Worm (Caenorhabditis elegans) whole organism, late embryonic: ENCODE results near the gene F35H8.1.

Experiments used
- C08G9.2 ChIP-seq: sonication (generic microtip); optimal IDR thresholded peaks from 2 replicates; lab custom pipeline; 2016; ENCODE audit warnings: mild to moderate bottlenecking, missing genetic modification characterization, moderate library complexity, missing compliant biosample characterization
- C38D4.7 ChIP-seq: fragments of 200-800 bp; sonication (Bioruptor generic); optimal IDR thresholded peaks from 2 replicates; lab custom pipeline; 2018; ENCODE audit warnings: mild to moderate bottlenecking, missing genetic modification characterization, moderate library complexity, missing compliant biosample characterization
- F13H6.1 ChIP-seq: sonication (generic microtip); optimal IDR thresholded peaks from 2 replicates; lab custom pipeline; 2016; ENCODE audit warnings: missing genetic modification characterization, missing compliant biosample characterization
- K02D7.2 ChIP-seq: sonication (generic microtip); optimal IDR thresholded peaks from 2 replicates; lab custom pipeline; 2017; ENCODE audit warnings: mild to moderate bottlenecking, missing genetic modification characterization, missing compliant biosample characterization
- ceh-18 ChIP-seq: sonication (generic microtip); optimal IDR thresholded peaks from 2 replicates; lab custom pipeline; 2016; ENCODE audit warnings: missing genetic modification characterization, missing compliant biosample characterization
- ceh-19 ChIP-seq: fragments of 200-800 bp; sonication (Bioruptor generic); optimal IDR thresholded peaks from 2 replicates; lab custom pipeline; 2018; ENCODE audit warnings: mild to moderate bottlenecking, missing genetic modification characterization, missing compliant biosample characterization
- ceh-22 ChIP-seq: sonication (generic microtip); optimal IDR thresholded peaks from 2 replicates; lab custom pipeline; 2017; ENCODE audit warnings: missing biosample characterization, missing genetic modification characterization
- ceh-34 ChIP-seq: sonication (generic microtip); optimal IDR thresholded peaks from 2 replicates; lab custom pipeline; 2016; ENCODE audit warnings: mild to moderate bottlenecking, missing genetic modification characterization, missing compliant biosample characterization
- che-1 ChIP-seq: sonication (generic microtip); optimal IDR thresholded peaks from 2 replicates; lab custom pipeline; 2016; ENCODE audit warnings: mild to moderate bottlenecking, missing genetic modification characterization, missing compliant biosample characterization
- dmd-4 ChIP-seq: sonication (generic microtip); optimal IDR thresholded peaks from 2 replicates; lab custom pipeline; 2016; ENCODE audit warnings: borderline replicate concordance, missing genetic modification characterization, missing compliant biosample characterization
- dve-1 ChIP-seq: sonication (generic microtip); optimal IDR thresholded peaks from 2 replicates; lab custom pipeline; 2017; ENCODE audit warnings: antibody characterized with exemption, mild to moderate bottlenecking, missing genetic modification characterization, missing compliant biosample characterization
- elt-2 ChIP-seq: sonication (generic microtip); optimal IDR thresholded peaks from 2 replicates; lab custom pipeline; 2016; ENCODE audit warnings: missing genetic modification reagents, missing genetic modification characterization, missing compliant biosample characterization
- ets-4 ChIP-seq: sonication (generic microtip); optimal IDR thresholded peaks from 2 replicates; lab custom pipeline; 2016; ENCODE audit warnings: missing genetic modification characterization, missing compliant biosample characterization
- eyg-1 ChIP-seq: sonication (generic microtip); optimal IDR thresholded peaks from 2 replicates; lab custom pipeline; 2016; ENCODE audit warnings: missing genotype, missing genetic modification characterization, missing compliant biosample characterization
- fkh-10 ChIP-seq: fragments of 150-350 bp; optimal IDR thresholded peaks from 2 replicates; lab custom pipeline; 2014; ENCODE audit warnings: missing biosample characterization, missing genetic modification reagents, missing genetic modification characterization
- fkh-6 ChIP-seq: sonication (generic microtip); optimal IDR thresholded peaks from 2 replicates; lab custom pipeline; 2016; ENCODE audit warnings: missing genetic modification characterization, missing compliant biosample characterization
- hlh-15 ChIP-seq: sonication (generic microtip); optimal IDR thresholded peaks from 2 replicates; lab custom pipeline; 2016; ENCODE audit warnings: missing genetic modification characterization, missing compliant biosample characterization
- lim-6 ChIP-seq: sonication (generic microtip); optimal IDR thresholded peaks from 2 replicates; lab custom pipeline; 2016; ENCODE audit warnings: missing genetic modification characterization, missing compliant biosample characterization
- lin-11 ChIP-seq: fragments of 200-800 bp; sonication (Bioruptor generic); optimal IDR thresholded peaks from 2 replicates; lab custom pipeline; 2018; ENCODE audit warnings: mild to moderate bottlenecking, missing genetic modification characterization, missing compliant biosample characterization
- mec-3 ChIP-seq: sonication (generic microtip); optimal IDR thresholded peaks from 2 replicates; lab custom pipeline; 2016; ENCODE audit warnings: borderline replicate concordance, missing genetic modification characterization, missing compliant biosample characterization
- nhr-232 ChIP-seq: sonication (generic microtip); optimal IDR thresholded peaks from 2 replicates; lab custom pipeline; 2016; ENCODE audit warnings: missing genetic modification characterization, missing compliant biosample characterization
- pax-1 ChIP-seq: fragments of 150-350 bp; optimal IDR thresholded peaks from 2 replicates; lab custom pipeline; 2014; ENCODE audit warnings: missing biosample characterization, missing genetic modification characterization
- pqm-1 ChIP-seq: sonication (generic microtip); optimal IDR thresholded peaks from 2 replicates; lab custom pipeline; 2016; ENCODE audit warnings: missing genetic modification characterization, missing compliant biosample characterization
- pros-1 ChIP-seq: fragments of 150-350 bp; optimal IDR thresholded peaks from 2 replicates; lab custom pipeline; 2014; ENCODE audit warnings: missing biosample characterization, missing genetic modification reagents, missing genetic modification characterization
- sox-4 ChIP-seq: sonication (generic microtip); optimal IDR thresholded peaks from 2 replicates; lab custom pipeline; 2017; ENCODE audit warnings: mild to moderate bottlenecking, missing genetic modification characterization, inconsistent platforms, missing compliant biosample characterization
- syd-9 ChIP-seq: sonication (generic microtip); optimal IDR thresholded peaks from 2 replicates; lab custom pipeline; 2016; ENCODE audit warnings: mild to moderate bottlenecking, missing genetic modification characterization, moderate library complexity, missing compliant biosample characterization
- tbx-7 ChIP-seq: sonication (generic microtip); optimal IDR thresholded peaks from 2 replicates; lab custom pipeline; 2016; ENCODE audit warnings: missing genotype, missing genetic modification characterization, missing compliant biosample characterization
- unc-3 ChIP-seq, 2 experiments: fragments of 200-800 bp in 1 of 2; sonication (Bioruptor generic) in 1 of 2; sonication (generic microtip) in 1 of 2; conservative IDR thresholded peaks in 1 of 2; optimal IDR thresholded peaks in 1 of 2; 2 replicates each; pipeline versions ENCODE4 v1.3.6 to Lab custom; 2016 to 2022; ENCODE audit warnings: missing compliant biosample characterization in 2 of 2, missing genetic modification characterization in 2 of 2, missing genetic modification reagents in 1 of 2
- unc-42 ChIP-seq: sonication (generic microtip); optimal IDR thresholded peaks from 2 replicates; lab custom pipeline; 2016; ENCODE audit warnings: missing genotype, missing genetic modification characterization, missing compliant biosample characterization
- unc-55 ChIP-seq: sonication (generic microtip); optimal IDR thresholded peaks from 2 replicates; lab custom pipeline; 2017; ENCODE audit warnings: missing biosample characterization, missing genetic modification reagents, missing genetic modification characterization
- unc-86 ChIP-seq: sonication (generic microtip); optimal IDR thresholded peaks from 2 replicates; lab custom pipeline; 2016; ENCODE audit warnings: missing genetic modification characterization, missing compliant biosample characterization
- zip-5 ChIP-seq: sonication (generic microtip); optimal IDR thresholded peaks from 2 replicates; lab custom pipeline; 2016; ENCODE audit warnings: missing genetic modification characterization, missing compliant biosample characterization
- ztf-16 ChIP-seq: sonication (generic microtip); optimal IDR thresholded peaks from 2 replicates; lab custom pipeline; 2017; ENCODE audit warnings: missing genetic modification characterization, missing compliant biosample characterization

The F35H8.1 gene

DNA sequence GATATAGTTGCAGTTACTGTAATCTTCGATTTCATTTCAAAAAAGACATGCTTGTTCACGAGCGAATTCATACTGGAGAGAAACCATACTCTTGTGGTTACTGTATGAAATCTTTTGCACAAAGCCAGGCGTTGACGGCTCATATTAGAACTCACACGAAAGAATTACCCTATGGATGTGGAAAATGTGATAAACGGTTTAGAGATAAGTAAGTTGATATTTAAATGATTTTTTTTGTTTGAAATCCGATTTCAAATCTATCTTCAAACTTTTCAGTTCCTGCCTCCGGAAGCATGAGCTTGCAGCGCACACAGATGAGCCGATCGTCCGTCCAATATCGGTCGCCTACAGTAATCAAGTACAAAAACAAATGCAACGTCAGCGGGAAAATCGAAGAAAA lies 5.8 kb upstream of the F35H8.1 start:
- TF ChIP-seq lim-6: no peak
- TF ChIP-seq C38D4.7 (GFP tag; lab: Kevin White, UChicago): no peak
- no peak for TF ChIP-seq sox-4 (tag; lab: Kevin White, UChicago)
- TF ChIP-seq dmd-4 (tag; lab: Kevin White, UChicago): no peak
- no peak for TF ChIP-seq che-1 (tag; lab: Kevin White, UChicago)
- no peak for TF ChIP-seq ceh-22
- TF ChIP-seq tbx-7 (tag; lab: Kevin White, UChicago): no peak
- no peak for TF ChIP-seq mec-3 (tag; lab: Kevin White, UChicago)
- no peak for TF ChIP-seq pros-1 (tag; lab: Kevin White, UChicago)
- no peak for TF ChIP-seq ceh-34 (tag; lab: Kevin White, UChicago)
- TF ChIP-seq unc-3 (GFP tag; conservative IDR thresholded peaks at IDR 0.05; lab: Robert Waterston, UW): no peak
- TF ChIP-seq unc-3 (tag; optimal IDR thresholded peaks at IDR 0.05; lab: Kevin White, UChicago): no peak
- TF ChIP-seq zip-5 (tag; lab: Kevin White, UChicago): no peak
- TF ChIP-seq unc-86 (tag; lab: Kevin White, UChicago): no peak
- no peak for TF ChIP-seq hlh-15
- TF ChIP-seq K02D7.2 (tag; lab: Kevin White, UChicago): no peak
- no peak for TF ChIP-seq F13H6.1 (tag; lab: Kevin White, UChicago)
- TF ChIP-seq, all 69 proteins: peak for 0

DNA sequence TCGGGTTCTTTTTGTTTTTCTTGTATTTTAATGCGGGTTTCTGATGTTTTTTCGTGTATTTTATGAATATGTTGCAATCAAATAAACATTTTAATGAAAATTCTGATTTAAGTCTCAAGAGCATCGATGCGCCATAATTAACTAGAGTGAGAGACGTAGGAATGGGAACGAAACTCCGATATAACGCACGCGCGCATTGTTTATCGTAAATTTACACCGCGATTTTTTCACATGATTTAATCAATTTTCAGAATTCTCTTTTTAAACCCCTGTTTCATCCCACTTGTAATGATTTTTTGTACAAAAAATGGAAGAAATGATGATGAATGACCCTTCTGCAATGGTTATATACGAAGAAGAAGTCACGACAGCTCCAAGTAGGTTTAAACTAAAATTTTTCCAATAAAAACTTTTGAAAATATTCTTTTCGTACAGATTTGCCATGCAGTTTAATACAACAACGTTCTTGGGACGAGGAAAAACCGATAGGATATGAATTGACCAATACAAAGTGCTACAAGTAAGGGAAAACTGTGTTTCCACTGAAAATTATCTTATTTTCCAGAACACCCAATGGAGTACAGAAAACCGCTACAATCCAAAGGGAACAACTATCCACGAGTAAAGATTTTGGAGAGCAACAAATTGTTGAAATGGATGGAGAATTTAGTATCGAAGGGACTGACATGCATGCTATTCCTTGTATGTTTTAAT lies 4.5 kb upstream of the F35H8.1 start, which contains the start of gene zfp-2:
zfp-2 (plus strand) TSS at position 214 of the 714 bp plus-strand sequence.
- TF ChIP-seq unc-42 (peak; percentile 47), ceh-19 (GFP tag; lab: Kevin White, UChicago) (no peak)

DNA sequence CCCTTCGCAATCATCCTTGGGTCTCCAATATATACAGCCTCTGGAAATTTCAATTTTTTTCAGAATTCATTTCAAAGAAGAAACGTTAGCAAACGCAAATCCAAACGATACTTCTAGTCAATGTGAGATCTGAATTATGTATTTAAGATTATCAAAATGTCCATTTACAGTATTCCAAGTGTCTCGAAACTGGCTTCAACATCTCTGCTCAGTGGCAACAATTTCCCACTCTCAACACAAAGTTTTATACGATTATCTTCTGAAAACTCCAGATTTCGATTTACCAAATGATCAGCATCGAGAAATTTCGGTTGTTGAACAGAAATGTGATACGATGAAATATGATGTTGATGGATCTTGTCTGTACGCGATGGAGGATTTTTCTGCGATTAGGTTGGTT lies 3.5 kb upstream of the F35H8.1 start:
- TF ChIP-seq syd-9 (tag; lab: Kevin White, UChicago) (no peak), F13H6.1 (tag; lab: Kevin White, UChicago) (no peak), ceh-22 (no peak), fkh-10 (no peak), nhr-232 (tag; lab: Kevin White, UChicago) (no peak), ztf-16 (tag; lab: Kevin White, UChicago) (no peak), lin-11 (tag; lab: Kevin White, UChicago) (no peak), dve-1 (tag; lab: Kevin White, UChicago) (no peak), C08G9.2 (tag; lab: Kevin White, UChicago) (no peak), ceh-18 (tag; lab: Kevin White, UChicago) (no peak), dmd-4 (tag; lab: Kevin White, UChicago) (no peak), lim-6 (no peak), pax-1 (no peak), eyg-1 (tag; lab: Kevin White, UChicago) (no peak), che-1 (tag; lab: Kevin White, UChicago) (no peak), unc-55 (GFP tag; lab: Kevin White, UChicago) (no peak)

ce11 chrII:9554925-9555553 lies 2.0 kb upstream of the F35H8.1 start, which contains the start of gene F35H8.2:
Gene F35H8.2, plus strand, starts transcription at chrII:9555503.
- TF ChIP-seq che-1 (tag; lab: Kevin White, UChicago) (no peak), fkh-6 (tag; lab: Kevin White, UChicago) (no peak), elt-2 (tag; lab: Kevin White, UChicago) (no peak), pqm-1 (tag; lab: Kevin White, UChicago) (no peak), ets-4 (tag; lab: Kevin White, UChicago) (no peak), sox-4 (tag; lab: Kevin White, UChicago) (no peak)
